Fruit fly (Drosophila melanogaster): Measurements from ENCODE around the gene spz5.

The spz5 gene

dm6 chr3L:2860087-2860486, 31.9 kb downstream of the spz5 start (continued):
- TF ChIP-seq Sox15 (GFP tag; optimal IDR thresholded peaks at IDR 0.05) (no peak), Blimp-1 (GFP tag; optimal IDR thresholded peaks at IDR 0.05) (no peak), Met (GFP tag; optimal IDR thresholded peaks at IDR 0.05) (peak; percentile 25), Smox (GFP tag; optimal IDR thresholded peaks at IDR 0.05) (peak; percentile 9), CG1621 (tag; optimal IDR thresholded peaks at IDR 0.05) (no peak), CG11902 (GFP tag; optimal IDR thresholded peaks at IDR 0.05) (no peak), Eip78C (GFP tag) (peak; percentile 82), vri (GFP tag; optimal IDR thresholded peaks at IDR 0.05) (no peak), acj6 (GFP tag; optimal IDR thresholded peaks at IDR 0.05) (no peak), net (GFP tag; optimal IDR thresholded peaks at IDR 0.05) (no peak), cyc (GFP tag; optimal IDR thresholded peaks at IDR 0.05) (peak; percentile 1), Sox14 (GFP tag; optimal IDR thresholded peaks at IDR 0.05) (peak; percentile 15), Hr4 (GFP tag; optimal IDR thresholded peaks at IDR 0.05) (no peak), CG10631 (GFP tag; optimal IDR thresholded peaks at IDR 0.05) (no peak), Gug (GFP tag; IDR thresholded peaks at IDR 0.05) (no peak), CG3919 (GFP tag; optimal IDR thresholded peaks at IDR 0.05) (peak; percentile 13)

dm6 chr3L:2855427-2856005, 36.5 kb downstream of the spz5 start:
- no peak for TF ChIP-seq Hr4 (GFP tag; optimal IDR thresholded peaks at IDR 0.05)
- TF ChIP-seq fd85E (GFP tag; optimal IDR thresholded peaks at IDR 0.05), result no peak
- no peak for TF ChIP-seq CG4318 (GFP tag; optimal IDR thresholded peaks at IDR 0.05)
- no peak for TF ChIP-seq pdm3 (GFP tag; optimal IDR thresholded peaks at IDR 0.05)
- no peak for TF ChIP-seq esn (GFP tag; optimal IDR thresholded peaks at IDR 0.05)
- TF ChIP-seq lz (GFP tag; optimal IDR thresholded peaks at IDR 0.05), result no peak
- no peak for TF ChIP-seq CG8319 (GFP tag; optimal IDR thresholded peaks at IDR 0.05)
- TF ChIP-seq CG6854 (GFP tag; optimal IDR thresholded peaks at IDR 0.05), result no peak
- no peak for TF ChIP-seq CG6808 (GFP tag; optimal IDR thresholded peaks at IDR 0.05)
- no peak for TF ChIP-seq Ets21C (GFP tag; optimal IDR thresholded peaks at IDR 0.05)
- TF ChIP-seq CG6792 (GFP tag; optimal IDR thresholded peaks at IDR 0.05), result no peak
- TF ChIP-seq CG34406 (GFP tag; optimal IDR thresholded peaks at IDR 0.05), result no peak

- TF ChIP-seq achi (GFP tag; optimal IDR thresholded peaks at IDR 0.05) (no peak), CG9139 (GFP tag; optimal IDR thresholded peaks at IDR 0.05) (no peak), Blimp-1 (GFP tag; optimal IDR thresholded peaks at IDR 0.05) (no peak), Gug (GFP tag; IDR thresholded peaks at IDR 0.05) (no peak), fd85E (GFP tag; optimal IDR thresholded peaks at IDR 0.05) (no peak), svp (GFP tag) (no peak)
Measured at dm6 chr3L:2854620-2855019, 37.3 kb downstream of the spz5 start.

dm6 chr3L:2852763-2853334, 39.1 kb downstream of the spz5 start:
- TF ChIP-seq svp (GFP tag) (peak; percentile 58), CG6163 (GFP tag; IDR thresholded peaks at IDR 0.05) (0 out of 3 replicates have a peak, but pooled peaks have one; percentile 10), dsx (GFP tag; optimal IDR thresholded peaks at IDR 0.05; ENCODE audit: poor library complexity, severe bottlenecking) (peak; percentile 66), CG11762 (GFP tag; optimal IDR thresholded peaks at IDR 0.05; ENCODE audit: insufficient read depth) (no peak), Eip78C (GFP tag) (peak; percentile 75), Ets21C (GFP tag; optimal IDR thresholded peaks at IDR 0.05) (no peak), CG8632 (GFP tag; optimal IDR thresholded peaks at IDR 0.05) (no peak)

dm6 chr3L:2851771-2852170, 40.2 kb downstream of the spz5 start:
- TF ChIP-seq CG8632 (GFP tag; optimal IDR thresholded peaks at IDR 0.05) (no peak), Ets96B (tag; optimal IDR thresholded peaks at IDR 0.05) (no peak), lz (GFP tag; optimal IDR thresholded peaks at IDR 0.05) (peak; percentile 73), esn (GFP tag; optimal IDR thresholded peaks at IDR 0.05) (peak; percentile 65), CG11902 (GFP tag; optimal IDR thresholded peaks at IDR 0.05) (peak; percentile 53), pdm3 (GFP tag; optimal IDR thresholded peaks at IDR 0.05) (peak; percentile 57), Hr39 (GFP tag; optimal IDR thresholded peaks at IDR 0.05) (peak; percentile 80), fkh (GFP tag; optimal IDR thresholded peaks at IDR 0.05) (no peak), CG8319 (GFP tag; optimal IDR thresholded peaks at IDR 0.05) (no peak), CG9139 (GFP tag; optimal IDR thresholded peaks at IDR 0.05) (no peak), OdsH (GFP tag; optimal IDR thresholded peaks at IDR 0.05) (peak; percentile 24), CG6792 (GFP tag; optimal IDR thresholded peaks at IDR 0.05) (peak; percentile 14), Hr38 (GFP tag; optimal IDR thresholded peaks at IDR 0.05) (no peak), net (GFP tag; optimal IDR thresholded peaks at IDR 0.05) (no peak), CG32006 (GFP tag; optimal IDR thresholded peaks at IDR 0.05) (no peak), CG6808 (GFP tag; optimal IDR thresholded peaks at IDR 0.05) (no peak), eg (GFP tag; IDR thresholded peaks at IDR 0.05) (no peak), svp (GFP tag) (peak; percentile 47), CG6163 (GFP tag; IDR thresholded peaks at IDR 0.05) (no peak), Met (GFP tag; optimal IDR thresholded peaks at IDR 0.05) (peak; percentile 23), ss (GFP tag; optimal IDR thresholded peaks at IDR 0.05) (no peak), CG10631 (GFP tag; optimal IDR thresholded peaks at IDR 0.05) (no peak)
